Fruit fly (Drosophila melanogaster) whole organism, adult: ENCODE measurements around the gene Tengl3.

Experiments used
- CG11617 ChIP-seq: fragments of 200-800 bp; sonication (Bioruptor generic); optimal IDR thresholded peaks from 2 replicates; lab custom pipeline; 2017; ENCODE audit warnings: mild to moderate bottlenecking, missing biosample characterization, missing genetic modification reagents, missing genetic modification characterization
- CG12768 ChIP-seq: fragments of 200-800 bp; sonication (Bioruptor generic); optimal IDR thresholded peaks from 2 replicates; lab custom pipeline; 2017; ENCODE audit warnings: missing biosample characterization, missing genetic modification characterization, mild to moderate bottlenecking, moderate library complexity, missing genetic modification reagents
- CG33017 ChIP-seq: fragments of 200-800 bp; sonication (Bioruptor generic); optimal IDR thresholded peaks from 2 replicates; lab custom pipeline; 2018; ENCODE audit warnings: missing biosample characterization, mild to moderate bottlenecking, missing genetic modification characterization, moderate library complexity
- CG5204 ChIP-seq: fragments of 200-800 bp; sonication (Bioruptor generic); optimal IDR thresholded peaks from 2 replicates; lab custom pipeline; 2016; ENCODE audit warnings: missing biosample characterization, missing genetic modification characterization
- Crg-1 ChIP-seq: fragments of 200-800 bp; sonication (Bioruptor generic); optimal IDR thresholded peaks from 2 replicates; lab custom pipeline; 2016; ENCODE audit warnings: missing biosample characterization, missing genetic modification characterization
- Hr96 ChIP-seq: fragments of 200-800 bp; sonication (Bioruptor generic); optimal IDR thresholded peaks from 2 replicates; lab custom pipeline; 2016; ENCODE audit warnings: missing biosample characterization, missing genetic modification characterization
- Mnt ChIP-seq: fragments of 200-800 bp; sonication (Bioruptor generic); optimal IDR thresholded peaks from 2 replicates; lab custom pipeline; 2016; ENCODE audit warnings: missing biosample characterization, mild to moderate bottlenecking, missing genetic modification characterization
- bab1 ChIP-seq: fragments of 200-800 bp; sonication (Bioruptor generic); optimal IDR thresholded peaks from 3 replicates; lab custom pipeline; 2019; ENCODE audit warnings: missing biosample characterization, mild to moderate bottlenecking, missing genetic modification characterization, moderate library complexity
- cic ChIP-seq: fragments of 200-800 bp; sonication (Bioruptor generic); optimal IDR thresholded peaks from 2 replicates; lab custom pipeline; 2017; ENCODE audit warnings: missing biosample characterization, mild to moderate bottlenecking, missing genetic modification characterization, moderate library complexity
- cnc ChIP-seq, 2 experiments: fragments of >200 bp; optimal IDR thresholded peaks; 2 replicates each; lab custom pipeline; 2017
- kay ChIP-seq: fragments of 200-800 bp; sonication (Bioruptor generic); peaks from one replicate; lab custom pipeline; 2016; ENCODE audit warnings: missing biosample characterization, missing genetic modification characterization, borderline replicate concordance
- pad ChIP-seq: fragments of 200-800 bp; sonication (Bioruptor generic); optimal IDR thresholded peaks from 3 replicates; lab custom pipeline; 2017; ENCODE audit warnings: missing biosample characterization, missing genetic modification characterization, mild to moderate bottlenecking, moderate library complexity, missing genetic modification reagents
- tj ChIP-seq: fragments of 200-800 bp; sonication (Bioruptor generic); optimal IDR thresholded peaks from 3 replicates; lab custom pipeline; 2017; ENCODE audit warnings: missing biosample characterization, mild to moderate bottlenecking, missing genetic modification characterization, moderate library complexity
- toe ChIP-seq: fragments of 200-800 bp; sonication (Bioruptor generic); optimal IDR thresholded peaks from 2 replicates; lab custom pipeline; 2016; ENCODE audit warnings: missing biosample characterization, missing genetic modification characterization

- TF ChIP-seq Hr96 = no peak
- TF ChIP-seq tj = no peak
- no peak for TF ChIP-seq Mnt (GFP tag; lab: Kevin White, UChicago)
- peak; percentile 38 for TF ChIP-seq CG12768 (GFP tag; lab: Kevin White, UChicago)
- no peak for TF ChIP-seq Crg-1 (GFP tag; lab: Kevin White, UChicago)
- peak; percentile 21 for TF ChIP-seq cic (GFP tag; lab: Kevin White, UChicago)
- no peak for TF ChIP-seq CG11617
- peak; percentile 25 to 34 for TF ChIP-seq cnc (optimal IDR thresholded peaks at IDR 0.05; lab: Kevin White, UChicago)
- no peak for TF ChIP-seq CG33017 (tag; lab: Kevin White, UChicago)
- no peak for TF ChIP-seq bab1 (GFP tag; lab: Kevin White, UChicago)
- peak; percentile 90 for TF ChIP-seq kay (GFP tag; lab: Kevin White, UChicago)
- no peak for TF ChIP-seq pad (GFP tag; lab: Kevin White, UChicago)
- TF ChIP-seq toe (GFP tag; lab: Kevin White, UChicago) = no peak
- TF ChIP-seq CG5204 = no peak
Measured at dm6 chr2L:2197475-2198118, 40.5 kb downstream of the Tengl3 start, which contains the start of gene COX7AL2.
